Fruit fly (Drosophila melanogaster): ENCODE results near the gene Ctps.

Ctps gene

dm6 chr3L:15143638-15144600 lies 46.2 kb downstream of the Ctps start, which contains the start of the genes CG32147 and Pex3 (continued):
- TF ChIP-seq cad (GFP tag; optimal IDR thresholded peaks at IDR 0.05) (no peak), tna (GFP tag; IDR thresholded peaks at IDR 0.05; ENCODE audit: partially characterized antibody) (no peak), corto (GFP tag; optimal IDR thresholded peaks at IDR 0.05) (no peak), zf30C (GFP tag; optimal IDR thresholded peaks at IDR 0.05) (no peak), stwl (tag; optimal IDR thresholded peaks at IDR 0.05) (peak; percentile 72), CG8359 (GFP tag; optimal IDR thresholded peaks at IDR 0.05; ENCODE audit: borderline replicate concordance) (no peak), CG10431 (GFP tag; optimal IDR thresholded peaks at IDR 0.05) (no peak), Doc2 (GFP tag; IDR thresholded peaks at IDR 0.05) (no peak), Nf-YA (GFP tag; IDR thresholded peaks at IDR 0.05) (no peak), CG4328 (GFP tag; optimal IDR thresholded peaks at IDR 0.05) (no peak), usp (GFP tag; optimal IDR thresholded peaks at IDR 0.05) (no peak), CG2875 (GFP tag; optimal IDR thresholded peaks at IDR 0.05) (peak; percentile 2), fd3F (GFP tag; optimal IDR thresholded peaks at IDR 0.05) (no peak), sna (GFP tag; IDR thresholded peaks at IDR 0.05; ENCODE audit: partially characterized antibody) (peak; percentile 26; the same call in 1 of the 2 replicates), sug (tag; optimal IDR thresholded peaks at IDR 0.05) (peak; percentile 92), CG5180 (GFP tag; optimal IDR thresholded peaks at IDR 0.05) (no peak), CG18011 (GFP tag; optimal IDR thresholded peaks at IDR 0.05) (no peak), dysf (GFP tag; IDR thresholded peaks at IDR 0.05) (no peak), H2.0 (GFP tag; IDR thresholded peaks at IDR 0.05) (no peak), CG10147 (GFP tag; optimal IDR thresholded peaks at IDR 0.05) (peak; percentile 42), Xrp1 (GFP tag; IDR thresholded peaks at IDR 0.05) (no peak), sima (GFP tag; optimal IDR thresholded peaks at IDR 0.05) (no peak), Meics (GFP tag; optimal IDR thresholded peaks at IDR 0.05) (peak; percentile 25), sens-2 (GFP tag; IDR thresholded peaks at IDR 0.05) (no peak), CG8924 (tag; optimal IDR thresholded peaks at IDR 0.05) (peak; percentile 51), Dfd (GFP tag; optimal IDR thresholded peaks at IDR 0.05) (no peak), ro (GFP tag; IDR thresholded peaks at IDR 0.05) (no peak), slou (GFP tag; optimal IDR thresholded peaks at IDR 0.05) (no peak), CG8089 (GFP tag; optimal IDR thresholded peaks at IDR 0.05) (no peak), CG6813 (GFP tag; optimal IDR thresholded peaks at IDR 0.05) (no peak), CG13296 (GFP tag; optimal IDR thresholded peaks at IDR 0.05) (no peak), CG6254 (GFP tag; optimal IDR thresholded peaks at IDR 0.05) (peak; percentile 12), az2 (GFP tag; optimal IDR thresholded peaks at IDR 0.05) (no peak), CG9437 (GFP tag; optimal IDR thresholded peaks at IDR 0.05) (no peak), CG15073 (GFP tag; optimal IDR thresholded peaks at IDR 0.05) (no peak), pros (GFP tag; optimal IDR thresholded peaks at IDR 0.05) (no peak), jigr1 (GFP tag; IDR thresholded peaks at IDR 0.05) (no peak), kay (GFP tag; optimal IDR thresholded peaks at IDR 0.05) (peak; percentile 70), gro (GFP tag; optimal IDR thresholded peaks at IDR 0.05) (no peak), CG31388 (GFP tag; optimal IDR thresholded peaks at IDR 0.05) (no peak), CG7745 (tag; optimal IDR thresholded peaks at IDR 0.05) (no peak), HmgZ (tag; optimal IDR thresholded peaks at IDR 0.05) (peak; percentile 1)

Data from whole organism, embryonic.